Worm (Caenorhabditis elegans) whole organism, midembryonic: ENCODE data around the gene C27D9.2.

ENCODE experiments used
- cog-1 ChIP-seq: sonication (generic microtip); optimal IDR thresholded peaks from 2 replicates; lab custom pipeline; 2016; ENCODE audit warnings: missing genetic modification characterization, missing compliant biosample characterization
- flt-1 ChIP-seq: fragments of 200-800 bp; sonication (Bioruptor generic); IDR thresholded peaks from 2 replicates; pipeline ENCODE4 v1.3.6; 2022; ENCODE audit warnings: missing genetic modification characterization, missing compliant biosample characterization
- klf-2 ChIP-seq: fragments of 200-800 bp; sonication (Bioruptor generic); conservative IDR thresholded peaks from 2 replicates; pipeline ENCODE4 v1.3.6; 2022; ENCODE audit warnings: missing genetic modification reagents, missing genetic modification characterization, missing compliant biosample characterization
- ref-1 ChIP-seq: fragments of 200-800 bp; sonication (Bioruptor generic); conservative IDR thresholded peaks from 2 replicates; pipeline ENCODE4 v1.3.6; 2022; ENCODE audit warnings: missing genetic modification reagents, missing genetic modification characterization, missing compliant biosample characterization
- ztf-23 ChIP-seq: fragments of 200-800 bp; sonication (Bioruptor generic); IDR thresholded peaks from 2 replicates; pipeline ENCODE4 v1.3.6; 2022; ENCODE audit warnings: missing genetic modification reagents, missing genetic modification characterization, missing compliant biosample characterization
- ztf-29 ChIP-seq: fragments of 200-800 bp; sonication (Bioruptor generic); IDR thresholded peaks from 2 replicates; pipeline ENCODE4 v1.3.6; 2022; ENCODE audit warnings: missing genetic modification reagents, missing genetic modification characterization, missing compliant biosample characterization

ce11 chrII:4753133-4753532, 3.5 kb downstream of the C27D9.2 start, which contains the start of gene C27D9.1:
- TF ChIP-seq flt-1 (GFP tag; lab: Robert Waterston, UW) (no peak), cog-1 (tag; lab: Kevin White, UChicago) (no peak), ref-1 (no peak), klf-2 (GFP tag; lab: Robert Waterston, UW) (no peak), ztf-23 (GFP tag; lab: Robert Waterston, UW) (no peak), ztf-29 (GFP tag; lab: Robert Waterston, UW) (no peak)
